Fruit fly (Drosophila melanogaster): ENCODE measurements around the gene CG42327.

DNA sequence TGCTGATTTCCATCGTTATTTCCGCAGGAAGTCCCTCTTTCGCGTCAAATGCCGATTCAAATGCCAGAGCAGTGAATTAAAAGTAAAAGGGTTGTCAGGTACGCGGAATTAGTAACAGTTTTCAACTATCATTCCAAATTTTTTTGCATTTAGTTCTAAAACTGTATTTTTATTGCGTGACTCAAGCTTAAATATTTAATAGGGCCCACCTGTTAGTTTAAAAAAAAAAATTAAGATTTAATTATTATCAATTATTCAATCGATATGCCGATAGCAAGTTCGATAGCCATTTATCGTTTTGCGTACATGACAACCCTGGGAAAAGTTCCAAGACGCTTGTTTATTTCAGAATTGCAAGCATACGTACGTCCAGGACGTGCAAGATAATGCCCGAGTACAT, 32.9 kb upstream of the CG42327 start, which contains the start of gene CG14711:
- no peak for TF ChIP-seq CTCF (optimal IDR thresholded peaks at IDR 0.05)
- TF ChIP-seq CG8478 (optimal IDR thresholded peaks at IDR 0.05): no peak

Data from S2 (cell line).